Fruit fly (Drosophila melanogaster) whole organism, embryonic: ENCODE measurements around the gene Rpn10.

Experiments
- BEAF-32 ChIP-seq: fragments of 200-800 bp; sonication (Bioruptor generic); optimal IDR thresholded peaks from 3 replicates; lab custom pipeline; 2017; ENCODE audit warnings: missing biosample characterization, missing genetic modification characterization, mild to moderate bottlenecking, moderate library complexity, missing genetic modification reagents
- CG10209 ChIP-seq: fragments of 200-800 bp; sonication (Bioruptor generic); optimal IDR thresholded peaks from 3 replicates; lab custom pipeline; 2017; ENCODE audit warnings: missing biosample characterization, mild to moderate bottlenecking, missing genetic modification characterization, missing genetic modification reagents
- CG12659 ChIP-seq: fragments of 200-800 bp; sonication (Bioruptor generic); optimal IDR thresholded peaks from 3 replicates; lab custom pipeline; 2017; ENCODE audit warnings: mild to moderate bottlenecking, missing biosample characterization, missing genetic modification reagents, missing genetic modification characterization
- CG14965 ChIP-seq: fragments of 200-800 bp; sonication (Bioruptor generic); optimal IDR thresholded peaks from 2 replicates; lab custom pipeline; 2016; ENCODE audit warnings: missing biosample characterization, missing genetic modification characterization, borderline replicate concordance
- CG16863 ChIP-seq: fragments of 200-800 bp; sonication (Bioruptor generic); optimal IDR thresholded peaks from 3 replicates; lab custom pipeline; 2016; ENCODE audit warnings: missing biosample characterization, missing genetic modification characterization
- CG2678 ChIP-seq: fragments of 200-800 bp; sonication (Bioruptor generic); optimal IDR thresholded peaks from 3 replicates; lab custom pipeline; 2019; ENCODE audit warnings: missing biosample characterization, mild to moderate bottlenecking, missing genetic modification characterization, moderate library complexity
- CG30403 ChIP-seq: fragments of 200-800 bp; sonication (Bioruptor generic); optimal IDR thresholded peaks from 3 replicates; lab custom pipeline; 2016; ENCODE audit warnings: missing biosample characterization, missing genetic modification characterization
- CG3847 ChIP-seq: fragments of 200-800 bp; sonication (Bioruptor generic); IDR thresholded peaks from 2 replicates; pipeline ENCODE4 v1.3.6; 2022; ENCODE audit warnings: missing biosample characterization, missing genetic modification characterization
- CG5180 ChIP-seq: fragments of 200-800 bp; sonication (Bioruptor generic); optimal IDR thresholded peaks from 3 replicates; lab custom pipeline; 2017; ENCODE audit warnings: missing biosample characterization, missing genetic modification characterization, mild to moderate bottlenecking, moderate library complexity, missing genetic modification reagents
- CG5953 ChIP-seq: fragments of 200-800 bp; sonication (Bioruptor generic); IDR thresholded peaks from 2 replicates; pipeline ENCODE4 v1.3.6; 2022; ENCODE audit warnings: missing biosample characterization, missing genetic modification characterization
- CG6689 ChIP-seq: fragments of 200-800 bp; sonication (Bioruptor generic); IDR thresholded peaks from 2 replicates; pipeline ENCODE4 v1.3.6; 2022; ENCODE audit warnings: missing biosample characterization, missing genetic modification characterization
- CG8290 ChIP-seq, 3 experiments: fragments of 200-800 bp; sonication (Bioruptor generic); optimal IDR thresholded peaks; 2 replicates each; lab custom pipeline; 2016 to 2019; ENCODE audit warnings: missing biosample characterization in 3 of 3, missing genetic modification characterization in 3 of 3, mild to moderate bottlenecking in 2 of 3, moderate library complexity in 1 of 3
- CHES-1-like ChIP-seq: fragments of 200-800 bp; sonication (Bioruptor generic); optimal IDR thresholded peaks from 2 replicates; lab custom pipeline; 2016; ENCODE audit warnings: missing biosample characterization, missing genetic modification characterization
- Dbx ChIP-seq: fragments of 200-800 bp; sonication (Bioruptor generic); IDR thresholded peaks from 3 replicates; pipeline ENCODE4 v1.3.6; 2022; ENCODE audit warnings: missing biosample characterization, missing genetic modification characterization
- H2.0 ChIP-seq: fragments of 200-800 bp; sonication (Bioruptor generic); IDR thresholded peaks from 2 replicates; pipeline ENCODE4 v1.3.6; 2022; ENCODE audit warnings: missing biosample characterization, missing genetic modification characterization
- Hand ChIP-seq: fragments of 200-800 bp; sonication (Bioruptor generic); optimal IDR thresholded peaks from 2 replicates; lab custom pipeline; 2017; ENCODE audit warnings: mild to moderate bottlenecking, missing biosample characterization, missing genetic modification reagents, missing genetic modification characterization
- Hr3 ChIP-seq: fragments of 200-800 bp; sonication (Bioruptor generic); optimal IDR thresholded peaks from 3 replicates; lab custom pipeline; 2016; ENCODE audit warnings: missing biosample characterization, missing genetic modification characterization
- Hr51 ChIP-seq, 2 experiments: fragments of 200-800 bp; sonication (Bioruptor generic); optimal IDR thresholded peaks; 2 replicates in 1 of 2; 3 replicates in 1 of 2; lab custom pipeline; 2016 to 2018; ENCODE audit warnings: missing biosample characterization in 2 of 2, missing genetic modification characterization in 2 of 2, mild to moderate bottlenecking in 1 of 2, moderate library complexity in 1 of 2
- Hsf ChIP-seq: fragments of 200-800 bp; sonication (Bioruptor generic); optimal IDR thresholded peaks from 3 replicates; lab custom pipeline; 2016; ENCODE audit warnings: missing biosample characterization, missing genetic modification characterization
- Kr ChIP-seq: fragments of 200-800 bp; sonication (Bioruptor generic); optimal IDR thresholded peaks from 2 replicates; lab custom pipeline; 2017; ENCODE audit warnings: missing biosample characterization, mild to moderate bottlenecking, missing genetic modification characterization
- Meics ChIP-seq: fragments of 200-800 bp; sonication (Bioruptor generic); optimal IDR thresholded peaks from 2 replicates; lab custom pipeline; 2017; ENCODE audit warnings: missing biosample characterization, mild to moderate bottlenecking, missing genetic modification characterization
- Myb ChIP-seq: fragments of 200-800 bp; sonication (Bioruptor generic); optimal IDR thresholded peaks from 2 replicates; lab custom pipeline; 2016; ENCODE audit warnings: missing biosample characterization, missing genetic modification characterization
- Neu2 ChIP-seq: fragments of 200-800 bp; sonication (Bioruptor generic); optimal IDR thresholded peaks from 3 replicates; lab custom pipeline; 2016; ENCODE audit warnings: missing biosample characterization, missing genetic modification characterization, borderline replicate concordance
- Rfx ChIP-seq: fragments of 200-800 bp; sonication (Bioruptor generic); IDR thresholded peaks from 2 replicates; pipeline ENCODE4 v1.3.6; 2022; ENCODE audit warnings: missing biosample characterization, missing genetic modification characterization
- Side ChIP-seq: fragments of 200-800 bp; sonication (Bioruptor generic); optimal IDR thresholded peaks from 2 replicates; lab custom pipeline; 2016; ENCODE audit warnings: missing biosample characterization, missing genetic modification characterization
- Sin3A ChIP-seq: fragments of >200 bp; optimal IDR thresholded peaks from 2 replicates; lab custom pipeline; 2018
- Spps ChIP-seq: fragments of 200-800 bp; sonication (Bioruptor generic); optimal IDR thresholded peaks from 2 replicates; lab custom pipeline; 2018; ENCODE audit warnings: missing biosample characterization, mild to moderate bottlenecking, missing genetic modification characterization
- Sry-δ ChIP-seq: fragments of 200-800 bp; sonication (Bioruptor generic); optimal IDR thresholded peaks from 2 replicates; lab custom pipeline; 2016; ENCODE audit warnings: missing biosample characterization, missing genetic modification characterization
- Xrp1 ChIP-seq: fragments of 200-800 bp; sonication (Bioruptor generic); IDR thresholded peaks from 2 replicates; pipeline ENCODE4 v1.3.6; 2022; ENCODE audit warnings: missing biosample characterization, missing genetic modification characterization
- ac ChIP-seq: fragments of 200-800 bp; sonication (Bioruptor generic); optimal IDR thresholded peaks from 3 replicates; lab custom pipeline; 2017; ENCODE audit warnings: missing biosample characterization, mild to moderate bottlenecking, missing genetic modification characterization
- bigmax ChIP-seq: fragments of 200-800 bp; sonication (Bioruptor generic); optimal IDR thresholded peaks from 2 replicates; lab custom pipeline; 2018; ENCODE audit warnings: missing biosample characterization, mild to moderate bottlenecking, missing genetic modification characterization
- disco-r ChIP-seq: fragments of 200-800 bp; sonication (Bioruptor generic); optimal IDR thresholded peaks from 2 replicates; lab custom pipeline; 2016; ENCODE audit warnings: missing biosample characterization, missing genetic modification characterization
- ftz-f1 ChIP-seq: fragments of 200-800 bp; sonication (Bioruptor generic); optimal IDR thresholded peaks from 2 replicates; lab custom pipeline; 2016; ENCODE audit warnings: missing biosample characterization, missing genetic modification characterization
- grau ChIP-seq: fragments of 200-800 bp; optimal IDR thresholded peaks from 3 replicates; lab custom pipeline; 2019; ENCODE audit warnings: missing biosample characterization, mild to moderate bottlenecking, missing genetic modification characterization, moderate library complexity
- lola ChIP-seq, 3 experiments: fragments of >200 bp in 2 of 3; fragments of 200-800 bp in 1 of 3; sonication (Bioruptor generic) in 1 of 3; optimal IDR thresholded peaks; 2 replicates each; lab custom pipeline; 2017 to 2019; ENCODE audit warnings: missing biosample characterization in 3 of 3, missing genetic modification characterization in 3 of 3, mild to moderate bottlenecking in 1 of 3, moderate library complexity in 1 of 3
- phol ChIP-seq: fragments of 200-800 bp; sonication (Bioruptor generic); optimal IDR thresholded peaks from 3 replicates; lab custom pipeline; 2018; ENCODE audit warnings: missing biosample characterization, mild to moderate bottlenecking, missing genetic modification characterization, moderate library complexity
- row ChIP-seq: fragments of 200-800 bp; sonication (Bioruptor generic); IDR thresholded peaks from 3 replicates; pipeline ENCODE4 v1.3.6; 2022; ENCODE audit warnings: missing biosample characterization, missing genetic modification characterization
- run ChIP-seq: fragments of 200-800 bp; sonication (Bioruptor generic); optimal IDR thresholded peaks from 3 replicates; lab custom pipeline; 2018; ENCODE audit warnings: missing biosample characterization, mild to moderate bottlenecking, missing genetic modification characterization
- sens ChIP-seq: fragments of 200-800 bp; sonication (Bioruptor generic); peaks from one replicate; lab custom pipeline; 2016; ENCODE audit warnings: missing biosample characterization, missing genetic modification characterization
- sr ChIP-seq: fragments of 200-800 bp; sonication (Bioruptor generic); IDR thresholded peaks from 3 replicates; pipeline ENCODE4 v1.3.6; 2022; ENCODE audit warnings: missing biosample characterization, missing genetic modification characterization
- sug ChIP-seq: fragments of 200-800 bp; optimal IDR thresholded peaks from 2 replicates; lab custom pipeline; 2019; ENCODE audit warnings: missing biosample characterization, mild to moderate bottlenecking, missing genetic modification characterization, moderate library complexity
- tup ChIP-seq: fragments of 200-800 bp; sonication (Bioruptor generic); optimal IDR thresholded peaks from 2 replicates; lab custom pipeline; 2016; ENCODE audit warnings: missing biosample characterization, mild to moderate bottlenecking, missing genetic modification characterization, moderate library complexity
- usp ChIP-seq: fragments of >200 bp; optimal IDR thresholded peaks from 2 replicates; lab custom pipeline; 2017; ENCODE audit warnings: missing biosample characterization, missing genetic modification characterization
- wdn ChIP-seq: fragments of 200-800 bp; sonication (Bioruptor generic); IDR thresholded peaks from 2 replicates; pipeline ENCODE4 v1.3.6; 2022; ENCODE audit warnings: missing biosample characterization, missing genetic modification characterization
- wek ChIP-seq: fragments of 200-800 bp; sonication (Bioruptor generic); optimal IDR thresholded peaks from 3 replicates; lab custom pipeline; 2018; ENCODE audit warnings: missing biosample characterization, mild to moderate bottlenecking, missing genetic modification characterization, moderate library complexity
- zen ChIP-seq: fragments of 200-800 bp; sonication (Bioruptor generic); optimal IDR thresholded peaks from 3 replicates; lab custom pipeline; 2018; ENCODE audit warnings: missing biosample characterization, mild to moderate bottlenecking, missing genetic modification characterization, moderate library complexity

The Rpn10 gene

dm6 chr3L:21515823-21516715 is 20.7 kb upstream of the Rpn10 start, which contains the start of the genes SAK and Cdk12 (continued):
- TF ChIP-seq tup (GFP tag; lab: Kevin White, UChicago) (peak; percentile 77), H2.0 (GFP tag; lab: Robert Waterston, UW) (peak; percentile 69), wdn (peak; percentile 76)

dm6 chr3L:21516716-21517266 is 20.0 kb upstream of the Rpn10 start:
- peak; percentile 13; the same call in 1 of the 3 replicates for TF ChIP-seq sr
- TF ChIP-seq CG12659 (GFP tag; lab: Kevin White, UChicago) = peak; percentile 69
- TF ChIP-seq Xrp1 (GFP tag; lab: Robert Waterston, UW) = no peak
- TF ChIP-seq BEAF-32 (GFP tag; lab: Kevin White, UChicago) = peak; percentile 42
- TF ChIP-seq Hr51 (GFP tag; optimal IDR thresholded peaks at IDR 0.05; lab: Kevin White, UChicago) = peak in 1 of 2 experiments; percentile 24
- peak; percentile 18 for TF ChIP-seq Hand (GFP tag; lab: Kevin White, UChicago)
- TF ChIP-seq Dbx (GFP tag; lab: Robert Waterston, UW) = no peak
- no peak for TF ChIP-seq usp (GFP tag; lab: Kevin White, UChicago)
- no peak for TF ChIP-seq disco-r
- TF ChIP-seq Kr = no peak
- TF ChIP-seq phol = peak; percentile 36
- no peak for TF ChIP-seq Neu2
- TF ChIP-seq CG8290 (GFP tag; optimal IDR thresholded peaks at IDR 0.05; lab: Kevin White, UChicago) = peak; percentile 13
- no peak for TF ChIP-seq CG8290 (tag; optimal IDR thresholded peaks at IDR 0.05; lab: Kevin White, UChicago)
- TF ChIP-seq CHES-1-like (GFP tag; lab: Kevin White, UChicago) = peak; percentile 38
- TF ChIP-seq run = no peak
- peak; percentile 17; the same call in 1 of the 2 replicates for TF ChIP-seq CG6689 (GFP tag; lab: Robert Waterston, UW)
- TF ChIP-seq Meics (GFP tag; lab: Kevin White, UChicago) = no peak
- no peak for TF ChIP-seq CG5953 (GFP tag; lab: Robert Waterston, UW)
- peak; percentile 23 for TF ChIP-seq sug (tag; lab: Kevin White, UChicago)
- TF ChIP-seq ftz-f1 (GFP tag; lab: Kevin White, UChicago) = peak; percentile 87
- peak; percentile 35 for TF ChIP-seq Side (GFP tag; lab: Kevin White, UChicago)
- no peak for TF ChIP-seq CG2678 (tag; lab: Kevin White, UChicago)
- no peak for TF ChIP-seq wek (GFP tag; lab: Kevin White, UChicago)
- 0 out of 2 replicates have a peak, but pooled peaks have one; percentile 7 for TF ChIP-seq Rfx (GFP tag; lab: Robert Waterston, UW)
- TF ChIP-seq Spps (tag; lab: Kevin White, UChicago) = no peak
- TF ChIP-seq sens (GFP tag; lab: Kevin White, UChicago) = peak; percentile 86
- peak; percentile 26 for TF ChIP-seq zen (tag; lab: Kevin White, UChicago)
- peak in 1 of 3 experiments; percentile 8 for TF ChIP-seq lola (GFP tag; optimal IDR thresholded peaks at IDR 0.05; lab: Kevin White, UChicago)
- TF ChIP-seq CG5180 (GFP tag; lab: Kevin White, UChicago) = no peak
- peak; percentile 39 for TF ChIP-seq Sry-δ (GFP tag; lab: Kevin White, UChicago)
- peak; percentile 100 for TF ChIP-seq bigmax
- peak; percentile 14 for TF ChIP-seq CG10209 (GFP tag; lab: Kevin White, UChicago)
- no peak for TF ChIP-seq CG16863
- no peak for TF ChIP-seq Hr3 (GFP tag; lab: Kevin White, UChicago)
- peak; percentile 43; the same call in 2 of the 3 replicates for TF ChIP-seq row
- TF ChIP-seq ac (GFP tag; lab: Kevin White, UChicago) = no peak
- TF ChIP-seq Sin3A (lab: Kevin White, UChicago) = peak; percentile 68
- peak; percentile 38 for TF ChIP-seq CG30403 (GFP tag; lab: Kevin White, UChicago)
- peak; percentile 36 for TF ChIP-seq Hsf (GFP tag; lab: Kevin White, UChicago)
- peak; percentile 37; the same call in 1 of the 2 replicates for TF ChIP-seq CG3847 (GFP tag; lab: Robert Waterston, UW)
- TF ChIP-seq CG14965 (GFP tag; lab: Kevin White, UChicago) = no peak
- peak; percentile 3 for TF ChIP-seq grau (tag; lab: Kevin White, UChicago)
- TF ChIP-seq Myb (GFP tag; lab: Kevin White, UChicago) = peak; percentile 28
